Worm (Caenorhabditis elegans) whole organism, L4 larva: ENCODE measurements around the gene F25E5.5.

Source experiments
- D1046.2 ChIP-seq: fragments of 200-800 bp; sonication (Bioruptor generic); IDR thresholded peaks from 2 replicates; pipeline ENCODE4 v1.3.6; 2022; ENCODE audit warnings: missing genetic modification characterization, missing compliant biosample characterization
- F26F4.8 ChIP-seq: fragments of 200-800 bp; sonication (Bioruptor generic); conservative IDR thresholded peaks from 2 replicates; pipeline ENCODE4 v1.3.6; 2022; ENCODE audit warnings: missing genetic modification characterization, missing compliant biosample characterization
- Y105C5A.15 ChIP-seq: fragments of 200-800 bp; sonication (Bioruptor generic); IDR thresholded peaks from 2 replicates; pipeline ENCODE4 v1.3.6; 2022; ENCODE audit warnings: missing genetic modification characterization, missing compliant biosample characterization
- Y48G9A.11 ChIP-seq: fragments of 200-800 bp; sonication (Bioruptor generic); IDR thresholded peaks from 2 replicates; pipeline ENCODE4 v1.3.6; 2022; ENCODE audit warnings: missing genetic modification reagents, missing genetic modification characterization, missing compliant biosample characterization
- aha-1 ChIP-seq: fragments of 150-350 bp; peaks from one replicate; lab custom pipeline; 2014; ENCODE audit warnings: missing biosample characterization, missing genetic modification characterization
- aly-2 ChIP-seq: sonication (generic microtip); optimal IDR thresholded peaks from 2 replicates; lab custom pipeline; 2018; ENCODE audit warnings: missing biosample characterization, missing genetic modification characterization
- attf-4 ChIP-seq: sonication (generic microtip); optimal IDR thresholded peaks from 3 replicates; lab custom pipeline; 2017; ENCODE audit warnings: missing biosample characterization, missing genetic modification characterization
- ceh-28 ChIP-seq: fragments of 150-350 bp; optimal IDR thresholded peaks from 2 replicates; lab custom pipeline; 2014; ENCODE audit warnings: missing biosample characterization, missing genetic modification reagents, missing genetic modification characterization
- ces-1 ChIP-seq: fragments of 150-350 bp; sonication (generic microtip); optimal IDR thresholded peaks from 4 replicates; lab custom pipeline; 2014; ENCODE audit warnings: missing biosample characterization, missing genetic modification reagents, missing genetic modification characterization
- daf-12 ChIP-seq: fragments of 150-350 bp; optimal IDR thresholded peaks from 2 replicates; lab custom pipeline; 2014; ENCODE audit warnings: missing biosample characterization, missing genetic modification reagents, missing genetic modification characterization
- dmd-6 ChIP-seq: fragments of 200-800 bp; sonication (Bioruptor generic); IDR thresholded peaks from 2 replicates; pipeline ENCODE4 v1.3.6; 2022; ENCODE audit warnings: missing genetic modification reagents, missing genetic modification characterization, missing compliant biosample characterization
- dmd-8 ChIP-seq: fragments of 200-800 bp; sonication (Bioruptor generic); IDR thresholded peaks from 2 replicates; pipeline ENCODE4 v1.3.6; 2022; ENCODE audit warnings: missing genetic modification characterization, missing compliant biosample characterization
- dpl-1 ChIP-seq: fragments of 150-350 bp; optimal IDR thresholded peaks from 2 replicates; lab custom pipeline; 2014; ENCODE audit warnings: missing biosample characterization, missing genetic modification reagents, missing genetic modification characterization
- duxl-1 ChIP-seq: sonication (generic microtip); optimal IDR thresholded peaks from 2 replicates; lab custom pipeline; 2016; ENCODE audit warnings: mild to moderate bottlenecking, missing genetic modification characterization, moderate library complexity, missing compliant biosample characterization; ENCODE audit not compliant: poor library complexity
- fkh-10 ChIP-seq: fragments of 150-350 bp; optimal IDR thresholded peaks from 2 replicates; lab custom pipeline; 2014; ENCODE audit warnings: missing biosample characterization, missing genetic modification reagents, missing genetic modification characterization
- gei-8 ChIP-seq: fragments of 200-800 bp; sonication (Bioruptor generic); optimal IDR thresholded peaks from 2 replicates; lab custom pipeline; 2018; ENCODE audit warnings: mild to moderate bottlenecking, missing genetic modification characterization, missing compliant biosample characterization
- hlh-30 ChIP-seq: sonication (generic microtip); optimal IDR thresholded peaks from 2 replicates; lab custom pipeline; 2017; ENCODE audit warnings: antibody characterized with exemption, mild to moderate bottlenecking, missing genetic modification characterization, missing compliant biosample characterization; ENCODE audit not compliant: insufficient read depth
- lin-1 ChIP-seq: fragments of 200-800 bp; sonication (Bioruptor generic); IDR thresholded peaks from 2 replicates; pipeline ENCODE4 v1.3.6; 2022; ENCODE audit warnings: missing genetic modification reagents, missing genetic modification characterization, missing compliant biosample characterization
- lin-13 ChIP-seq: fragments of 150-350 bp; optimal IDR thresholded peaks from 2 replicates; lab custom pipeline; 2014; ENCODE audit warnings: missing biosample characterization, missing genetic modification reagents, missing genetic modification characterization
- lin-29 ChIP-seq: fragments of 200-800 bp; sonication (Bioruptor generic); IDR thresholded peaks from 2 replicates; pipeline ENCODE4 v1.3.6; 2022; ENCODE audit warnings: missing genetic modification reagents, missing genetic modification characterization, missing compliant biosample characterization
- lsy-2 ChIP-seq, 2 experiments: fragments of 150-350 bp in 1 of 2; sonication (generic microtip) in 1 of 2; optimal IDR thresholded peaks; 2 replicates each; lab custom pipeline; 2014 to 2017; ENCODE audit warnings: missing biosample characterization in 2 of 2, missing genetic modification characterization in 2 of 2
- madf-9 ChIP-seq: fragments of 200-800 bp; sonication (Bioruptor generic); conservative IDR thresholded peaks from 2 replicates; pipeline ENCODE4 v1.3.6; 2022; ENCODE audit warnings: missing genetic modification reagents, missing genetic modification characterization, missing compliant biosample characterization
- mes-2 ChIP-seq: sonication (generic microtip); optimal IDR thresholded peaks from 2 replicates; lab custom pipeline; 2016; ENCODE audit warnings: missing genotype, mild to moderate bottlenecking, missing genetic modification characterization, missing compliant biosample characterization; ENCODE audit not compliant: poor library complexity, severe bottlenecking
- mxl-3 ChIP-seq: fragments of 200-800 bp; sonication (Bioruptor generic); optimal IDR thresholded peaks from 2 replicates; lab custom pipeline; 2018; ENCODE audit warnings: mild to moderate bottlenecking, missing genetic modification characterization, missing compliant biosample characterization
- nhr-237 ChIP-seq: sonication (generic microtip); optimal IDR thresholded peaks from 2 replicates; lab custom pipeline; 2017; ENCODE audit warnings: missing biosample characterization, missing genetic modification characterization
- nhr-28 ChIP-seq: fragments of 150-350 bp; optimal IDR thresholded peaks from 2 replicates; lab custom pipeline; 2014; ENCODE audit warnings: missing biosample characterization, missing genetic modification characterization
- nhr-41 ChIP-seq: fragments of 200-800 bp; sonication (Bioruptor generic); IDR thresholded peaks from 2 replicates; pipeline ENCODE4 v1.3.6; 2022; ENCODE audit warnings: missing genetic modification reagents, missing genetic modification characterization, missing compliant biosample characterization
- nhr-76 ChIP-seq: fragments of 150-350 bp; optimal IDR thresholded peaks from 2 replicates; lab custom pipeline; 2014; ENCODE audit warnings: missing biosample characterization, missing genetic modification characterization
- php-3 ChIP-seq: fragments of 200-800 bp; sonication (Bioruptor generic); IDR thresholded peaks from 2 replicates; pipeline ENCODE4 v1.3.6; 2022; ENCODE audit warnings: missing genetic modification reagents, missing genetic modification characterization, missing compliant biosample characterization
- sdz-12 ChIP-seq: fragments of 200-800 bp; sonication (Bioruptor generic); optimal IDR thresholded peaks from 2 replicates; lab custom pipeline; 2018; ENCODE audit warnings: mild to moderate bottlenecking, missing genetic modification characterization, missing compliant biosample characterization
- unc-130 ChIP-seq: sonication (generic microtip); optimal IDR thresholded peaks from 2 replicates; lab custom pipeline; 2016; ENCODE audit warnings: missing genetic modification reagents, missing genetic modification characterization, missing compliant biosample characterization
- zfp-3 ChIP-seq: fragments of 200-800 bp; sonication (Bioruptor generic); conservative IDR thresholded peaks from 2 replicates; pipeline ENCODE4 v1.3.6; 2022; ENCODE audit warnings: missing genetic modification reagents, missing genetic modification characterization, missing compliant biosample characterization
- zip-11 ChIP-seq: fragments of 200-800 bp; sonication (Bioruptor generic); IDR thresholded peaks from 2 replicates; pipeline ENCODE4 v1.3.6; 2022; ENCODE audit warnings: missing genetic modification characterization, missing compliant biosample characterization
- zip-2 ChIP-seq: fragments of 150-350 bp; optimal IDR thresholded peaks from 2 replicates; lab custom pipeline; 2014; ENCODE audit warnings: missing biosample characterization, missing genetic modification characterization

F25E5.5 gene

ce11 chrV:7446965-7447364, at the start of gene F25E5.5:
TSS of gene F25E5.5 (plus strand) at chrV:7447265.
- no peak for TF ChIP-seq mes-2
- peak; percentile 14 for TF ChIP-seq hlh-30
- peak; percentile 44 for TF ChIP-seq nhr-28 (tag; lab: Kevin White, UChicago)

ce11 chrV:7399202-7399601, 47.9 kb upstream of the F25E5.5 start, which contains the start of gene gst-41:
TSS of gene gst-41 (minus strand) at chrV:7399302.
- no peak for TF ChIP-seq lsy-2 (tag; optimal IDR thresholded peaks at IDR 0.05; lab: Kevin White, UChicago)
- TF ChIP-seq nhr-41 (GFP tag; lab: Robert Waterston, UW), result no peak
- TF ChIP-seq lin-29 (GFP tag; lab: Robert Waterston, UW), result no peak

ce11 chrV:7400095-7400494, 47.0 kb upstream of the F25E5.5 start, which contains the start of gene cnc-9:
TSS of gene cnc-9 (minus strand) at chrV:7400195.
- TF ChIP-seq Y105C5A.15 (GFP tag; lab: Robert Waterston, UW) (no peak), dmd-6 (GFP tag; lab: Robert Waterston, UW) (no peak), zip-2 (tag; lab: Kevin White, UChicago) (no peak), ceh-28 (tag; lab: Kevin White, UChicago) (no peak), duxl-1 (tag; lab: Kevin White, UChicago) (no peak), fkh-10 (no peak), dmd-8 (no peak), zip-11 (GFP tag; lab: Robert Waterston, UW) (no peak), lin-13 (GFP tag; lab: Kevin White, UChicago) (no peak)

- TF ChIP-seq zfp-3 (GFP tag; lab: Robert Waterston, UW) (no peak), gei-8 (no peak), lin-13 (GFP tag; lab: Kevin White, UChicago) (no peak), lin-1 (GFP tag; lab: Robert Waterston, UW) (no peak), aly-2 (no peak), attf-4 (no peak), ces-1 (no peak), php-3 (no peak), nhr-76 (tag; lab: Kevin White, UChicago) (no peak), mxl-3 (GFP tag; lab: Kevin White, UChicago) (no peak), D1046.2 (GFP tag; lab: Robert Waterston, UW) (no peak), daf-12 (no peak), nhr-237 (tag; lab: Kevin White, UChicago) (no peak), unc-130 (GFP tag; lab: Kevin White, UChicago) (no peak), Y48G9A.11 (GFP tag; lab: Robert Waterston, UW) (no peak), dpl-1 (GFP tag; lab: Kevin White, UChicago) (no peak), madf-9 (GFP tag; lab: Robert Waterston, UW) (no peak), sdz-12 (GFP tag; lab: Kevin White, UChicago) (no peak), F26F4.8 (GFP tag; lab: Robert Waterston, UW) (no peak)
Measured at ce11 chrV:7400588-7400987, 46.5 kb upstream of the F25E5.5 start, which contains the start of gene srx-60. TSS of gene srx-60 (plus strand) at chrV:7400888.

- TF ChIP-seq unc-130 (GFP tag; lab: Kevin White, UChicago) (no peak), aha-1 (tag; lab: Kevin White, UChicago) (peak; percentile 32)
Measured at ce11 chrV:7402355-7402754, 44.7 kb upstream of the F25E5.5 start, which contains the start of gene srj-13. TSS of gene srj-13 (plus strand) at chrV:7402655.
